Fruit fly (Drosophila melanogaster) whole organism, embryonic: Measurements from ENCODE around the gene CG17803.

Experiments
- Abd-B ChIP-seq: fragments of 200-800 bp; sonication (Bioruptor generic); optimal IDR thresholded peaks from 2 replicates; lab custom pipeline; 2018; ENCODE audit warnings: missing biosample characterization, mild to moderate bottlenecking, missing genetic modification characterization, moderate library complexity
- B-H1 ChIP-seq: fragments of 200-800 bp; sonication (Bioruptor generic); IDR thresholded peaks from 3 replicates; pipeline ENCODE4 v1.3.6; 2022; ENCODE audit warnings: missing biosample characterization, missing genetic modification characterization
- Bteb2 ChIP-seq: fragments of 200-800 bp; sonication (Bioruptor generic); optimal IDR thresholded peaks from 2 replicates; lab custom pipeline; 2016; ENCODE audit warnings: missing biosample characterization, missing genetic modification characterization
- CG10267 ChIP-seq: fragments of 200-800 bp; sonication (Bioruptor generic); optimal IDR thresholded peaks from 2 replicates; lab custom pipeline; 2018; ENCODE audit warnings: missing biosample characterization, mild to moderate bottlenecking, missing genetic modification characterization, moderate library complexity
- CG10565 ChIP-seq: fragments of 200-800 bp; sonication (Bioruptor generic); optimal IDR thresholded peaks from 3 replicates; lab custom pipeline; 2016; ENCODE audit warnings: missing biosample characterization, mild to moderate bottlenecking, missing genetic modification characterization
- CG11093 ChIP-seq: fragments of 200-800 bp; sonication (Bioruptor generic); IDR thresholded peaks from 3 replicates; pipeline ENCODE4 v1.3.6; 2022; ENCODE audit warnings: missing biosample characterization, missing genetic modification characterization
- CG11398 ChIP-seq: fragments of 200-800 bp; sonication (Bioruptor generic); optimal IDR thresholded peaks from 2 replicates; lab custom pipeline; 2016; ENCODE audit warnings: missing biosample characterization, missing genetic modification characterization
- CG11456 ChIP-seq: fragments of 200-800 bp; sonication (Bioruptor generic); IDR thresholded peaks from 3 replicates; pipeline ENCODE4 v1.3.6; 2022; ENCODE audit warnings: missing biosample characterization, missing genetic modification characterization
- CG15011 ChIP-seq: fragments of 200-800 bp; sonication (Bioruptor generic); optimal IDR thresholded peaks from 3 replicates; lab custom pipeline; 2018; ENCODE audit warnings: missing biosample characterization, mild to moderate bottlenecking, missing genetic modification characterization
- CG16813 ChIP-seq: fragments of 200-800 bp; sonication (Bioruptor generic); IDR thresholded peaks from 3 replicates; pipeline ENCODE4 v1.3.6; 2022; ENCODE audit warnings: missing biosample characterization, missing genetic modification characterization; ENCODE audit not compliant: partially characterized antibody
- CG17385 ChIP-seq: fragments of 200-800 bp; sonication (Bioruptor generic); optimal IDR thresholded peaks from 3 replicates; lab custom pipeline; 2018; ENCODE audit warnings: missing biosample characterization, mild to moderate bottlenecking, missing genetic modification characterization
- CG3065 ChIP-seq: fragments of 200-800 bp; sonication (Bioruptor generic); optimal IDR thresholded peaks from 2 replicates; lab custom pipeline; 2016; ENCODE audit warnings: missing biosample characterization, missing genetic modification characterization
- CG31388 ChIP-seq: fragments of 200-800 bp; sonication (Bioruptor generic); optimal IDR thresholded peaks from 2 replicates; lab custom pipeline; 2016; ENCODE audit warnings: missing biosample characterization, missing genetic modification characterization
- CG33213 ChIP-seq: fragments of 200-800 bp; sonication (Bioruptor generic); optimal IDR thresholded peaks from 3 replicates; lab custom pipeline; 2016; ENCODE audit warnings: missing biosample characterization, missing genetic modification characterization
- CG43689 ChIP-seq: fragments of 200-800 bp; sonication (Bioruptor generic); IDR thresholded peaks from 2 replicates; pipeline ENCODE4 v1.3.6; 2022; ENCODE audit warnings: missing biosample characterization, missing genetic modification characterization
- CG4707 ChIP-seq: fragments of 200-800 bp; sonication (Bioruptor generic); optimal IDR thresholded peaks from 2 replicates; lab custom pipeline; 2018; ENCODE audit warnings: missing biosample characterization, mild to moderate bottlenecking, missing genetic modification characterization, moderate library complexity
- CG6175 ChIP-seq: fragments of 200-800 bp; sonication (Bioruptor generic); IDR thresholded peaks from 3 replicates; pipeline ENCODE4 v1.3.6; 2022; ENCODE audit warnings: missing biosample characterization, missing genetic modification characterization
- CG6654 ChIP-seq: fragments of 200-800 bp; sonication (Bioruptor generic); optimal IDR thresholded peaks from 2 replicates; lab custom pipeline; 2017; ENCODE audit warnings: missing biosample characterization, mild to moderate bottlenecking, missing genetic modification characterization
- CG7556 ChIP-seq: fragments of 200-800 bp; sonication (Bioruptor generic); optimal IDR thresholded peaks from 2 replicates; lab custom pipeline; 2017; ENCODE audit warnings: missing biosample characterization, mild to moderate bottlenecking, missing genetic modification characterization
- D ChIP-seq, 2 experiments: fragments of 200-800 bp in 1 of 2; fragments of >200 bp in 1 of 2; sonication (Bioruptor generic) in 1 of 2; optimal IDR thresholded peaks; 2 replicates in 1 of 2; 3 replicates in 1 of 2; lab custom pipeline; 2017; ENCODE audit warnings: mild to moderate bottlenecking in 1 of 2, missing biosample characterization in 1 of 2, missing genetic modification characterization in 1 of 2, missing genetic modification reagents in 1 of 2
- Dek ChIP-seq: fragments of 200-800 bp; sonication (Bioruptor generic); optimal IDR thresholded peaks from 3 replicates; lab custom pipeline; 2019; ENCODE audit warnings: missing biosample characterization, mild to moderate bottlenecking, missing genetic modification characterization, moderate library complexity
- Doc3 ChIP-seq: fragments of 200-800 bp; sonication (Bioruptor generic); IDR thresholded peaks from 3 replicates; pipeline ENCODE4 v1.3.6; 2022; ENCODE audit warnings: missing biosample characterization, missing genetic modification characterization; ENCODE audit not compliant: partially characterized antibody
- Dp ChIP-seq: fragments of 200-800 bp; sonication (Bioruptor generic); optimal IDR thresholded peaks from 2 replicates; lab custom pipeline; 2018; ENCODE audit warnings: missing biosample characterization, mild to moderate bottlenecking, missing genetic modification characterization, moderate library complexity
- Fer1 ChIP-seq: fragments of 200-800 bp; sonication (Bioruptor generic); optimal IDR thresholded peaks from 2 replicates; lab custom pipeline; 2017; ENCODE audit warnings: missing biosample characterization, mild to moderate bottlenecking, missing genetic modification characterization
- GATAe ChIP-seq: fragments of 200-800 bp; sonication (Bioruptor generic); conservative IDR thresholded peaks from 2 replicates; pipeline ENCODE4 v1.3.6; 2022; ENCODE audit warnings: missing biosample characterization, missing genetic modification characterization
- Gsc ChIP-seq: fragments of 200-800 bp; sonication (Bioruptor generic); IDR thresholded peaks from 2 replicates; pipeline ENCODE4 v1.3.6; 2022; ENCODE audit warnings: missing biosample characterization, missing genetic modification characterization
- Meics ChIP-seq: fragments of 200-800 bp; sonication (Bioruptor generic); optimal IDR thresholded peaks from 2 replicates; lab custom pipeline; 2017; ENCODE audit warnings: missing biosample characterization, mild to moderate bottlenecking, missing genetic modification characterization
- Mes4 ChIP-seq: fragments of 200-800 bp; sonication (Bioruptor generic); optimal IDR thresholded peaks from 2 replicates; lab custom pipeline; 2016; ENCODE audit warnings: missing biosample characterization, missing genetic modification characterization
- Side ChIP-seq: fragments of 200-800 bp; sonication (Bioruptor generic); optimal IDR thresholded peaks from 2 replicates; lab custom pipeline; 2016; ENCODE audit warnings: missing biosample characterization, missing genetic modification characterization
- Sin3A ChIP-seq: fragments of >200 bp; optimal IDR thresholded peaks from 2 replicates; lab custom pipeline; 2018
- Xbp1 ChIP-seq: fragments of 200-800 bp; sonication (Bioruptor generic); optimal IDR thresholded peaks from 3 replicates; lab custom pipeline; 2016; ENCODE audit warnings: missing biosample characterization, mild to moderate bottlenecking, missing genetic modification characterization
- ac ChIP-seq: fragments of 200-800 bp; sonication (Bioruptor generic); optimal IDR thresholded peaks from 3 replicates; lab custom pipeline; 2017; ENCODE audit warnings: missing biosample characterization, mild to moderate bottlenecking, missing genetic modification characterization
- al ChIP-seq: fragments of 200-800 bp; sonication (Bioruptor generic); IDR thresholded peaks from 2 replicates; pipeline ENCODE4 v1.3.6; 2022; ENCODE audit warnings: missing biosample characterization, missing genetic modification characterization
- ara ChIP-seq: fragments of 200-800 bp; sonication (Bioruptor generic); IDR thresholded peaks from 2 replicates; pipeline ENCODE4 v1.3.6; 2022; ENCODE audit warnings: missing biosample characterization, missing genetic modification characterization
- ash1 ChIP-seq: fragments of 200-800 bp; sonication (Bioruptor generic); optimal IDR thresholded peaks from 2 replicates; lab custom pipeline; 2018; ENCODE audit warnings: missing biosample characterization, mild to moderate bottlenecking, missing genetic modification characterization
- cad ChIP-seq: fragments of >200 bp; optimal IDR thresholded peaks from 2 replicates; lab custom pipeline; 2017; ENCODE audit warnings: missing biosample characterization, missing genetic modification characterization
- chinmo ChIP-seq: fragments of 200-800 bp; sonication (Bioruptor generic); IDR thresholded peaks from 4 replicates; pipeline ENCODE4 v1.3.6; 2022; ENCODE audit warnings: missing biosample characterization, missing genetic modification characterization; ENCODE audit not compliant: partially characterized antibody
- croc ChIP-seq: fragments of 200-800 bp; sonication (Bioruptor generic); conservative IDR thresholded peaks from 3 replicates; pipeline ENCODE4 v1.3.6; 2022; ENCODE audit warnings: missing biosample characterization, missing genetic modification characterization
- emc ChIP-seq: fragments of 200-800 bp; sonication (Bioruptor generic); optimal IDR thresholded peaks from 2 replicates; lab custom pipeline; 2016; ENCODE audit warnings: missing biosample characterization, missing genetic modification characterization
- fd102C ChIP-seq: fragments of 200-800 bp; sonication (Bioruptor generic); optimal IDR thresholded peaks from 2 replicates; lab custom pipeline; 2018; ENCODE audit warnings: missing biosample characterization, mild to moderate bottlenecking, missing genetic modification characterization, moderate library complexity
- gcm ChIP-seq: fragments of 200-800 bp; sonication (Bioruptor generic); optimal IDR thresholded peaks from 2 replicates; lab custom pipeline; 2019; ENCODE audit warnings: missing biosample characterization, mild to moderate bottlenecking, missing genetic modification characterization, moderate library complexity
- gfzf ChIP-seq: fragments of 200-800 bp; sonication (Bioruptor generic); optimal IDR thresholded peaks from 2 replicates; lab custom pipeline; 2016; ENCODE audit warnings: missing biosample characterization, mild to moderate bottlenecking, missing genetic modification characterization, moderate library complexity
- gro ChIP-seq: fragments of 200-800 bp; sonication (Bioruptor generic); optimal IDR thresholded peaks from 2 replicates; lab custom pipeline; 2016; ENCODE audit warnings: missing biosample characterization, missing genetic modification characterization
- repo ChIP-seq: fragments of 200-800 bp; sonication (Bioruptor generic); optimal IDR thresholded peaks from 2 replicates; lab custom pipeline; 2016; ENCODE audit warnings: missing biosample characterization, missing genetic modification characterization
- sd ChIP-seq: fragments of 200-800 bp; sonication (Bioruptor generic); optimal IDR thresholded peaks from 3 replicates; lab custom pipeline; 2018; ENCODE audit warnings: missing biosample characterization, mild to moderate bottlenecking, missing genetic modification characterization, moderate library complexity
- seq ChIP-seq: fragments of 200-800 bp; sonication (Bioruptor generic); IDR thresholded peaks from 2 replicates; pipeline ENCODE4 v1.3.6; 2022; ENCODE audit warnings: missing biosample characterization, missing genetic modification characterization
- slou ChIP-seq: fragments of 200-800 bp; sonication (Bioruptor generic); optimal IDR thresholded peaks from 3 replicates; lab custom pipeline; 2016; ENCODE audit warnings: missing biosample characterization, missing genetic modification characterization
- sna ChIP-seq: fragments of 200-800 bp; sonication (Bioruptor generic); IDR thresholded peaks from 2 replicates; pipeline ENCODE4 v1.3.6; 2022; ENCODE audit warnings: missing biosample characterization, missing genetic modification characterization; ENCODE audit not compliant: partially characterized antibody
- sob ChIP-seq: fragments of 200-800 bp; sonication (Bioruptor generic); IDR thresholded peaks from 2 replicates; pipeline ENCODE4 v1.3.6; 2022; ENCODE audit warnings: missing biosample characterization, missing genetic modification characterization
- sug ChIP-seq: fragments of 200-800 bp; optimal IDR thresholded peaks from 2 replicates; lab custom pipeline; 2019; ENCODE audit warnings: missing biosample characterization, mild to moderate bottlenecking, missing genetic modification characterization, moderate library complexity
- unc-4 ChIP-seq: fragments of 200-800 bp; sonication (Bioruptor generic); IDR thresholded peaks from 2 replicates; pipeline ENCODE4 v1.3.6; 2022; ENCODE audit warnings: missing biosample characterization, missing genetic modification characterization; ENCODE audit not compliant: partially characterized antibody

The CG17803 gene

DNA sequence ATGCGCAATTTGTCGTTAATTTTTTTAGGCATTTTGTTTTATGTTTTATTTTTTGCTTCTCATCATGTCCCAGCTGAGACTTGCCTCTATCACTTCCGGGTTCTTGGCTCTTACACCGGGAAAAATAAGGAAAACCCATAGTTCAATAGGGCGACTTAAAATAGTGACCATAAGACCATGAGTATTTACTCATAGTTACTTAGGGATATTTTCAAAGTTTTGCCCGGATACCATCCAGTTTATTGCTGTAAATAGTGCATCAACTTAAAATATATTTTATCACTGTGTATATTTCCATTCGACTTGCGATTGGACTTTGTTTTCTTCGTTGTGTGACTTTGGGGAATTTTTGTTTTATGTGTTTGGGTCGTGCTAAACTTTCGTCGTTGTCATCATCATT, 17.5 kb upstream of the CG17803 start (continued):
- peak; percentile 44 for TF ChIP-seq gro
- TF ChIP-seq CG7556 (GFP tag; lab: Kevin White, UChicago): peak; percentile 41
- no peak for TF ChIP-seq croc (GFP tag; lab: Robert Waterston, UW)
- peak; percentile 17 for TF ChIP-seq CG17385
- TF ChIP-seq Sin3A (lab: Kevin White, UChicago): no peak
- TF ChIP-seq Dp (GFP tag; lab: Kevin White, UChicago): no peak
- no peak for TF ChIP-seq fd102C
- TF ChIP-seq CG15011 (GFP tag; lab: Kevin White, UChicago): no peak
- TF ChIP-seq CG11093 (GFP tag; lab: Robert Waterston, UW): no peak
- no peak for TF ChIP-seq Side (GFP tag; lab: Kevin White, UChicago)
- TF ChIP-seq CG3065 (GFP tag; lab: Kevin White, UChicago): no peak
- TF ChIP-seq Mes4 (GFP tag; lab: Kevin White, UChicago): no peak
- TF ChIP-seq ara: no peak
- no peak for TF ChIP-seq Doc3 (GFP tag; lab: Robert Waterston, UW)
- TF ChIP-seq sna (GFP tag; lab: Robert Waterston, UW): no peak
- TF ChIP-seq CG4707: no peak
- no peak for TF ChIP-seq Abd-B (GFP tag; lab: Kevin White, UChicago)
- no peak for TF ChIP-seq ash1 (GFP tag; lab: Kevin White, UChicago)
- TF ChIP-seq sd (tag; lab: Kevin White, UChicago): no peak
- no peak for TF ChIP-seq B-H1 (GFP tag; lab: Robert Waterston, UW)
- no peak for TF ChIP-seq al
- no peak for TF ChIP-seq Gsc
- TF ChIP-seq gcm (GFP tag; lab: Kevin White, UChicago): no peak
- no peak for TF ChIP-seq CG6654
- TF ChIP-seq D (optimal IDR thresholded peaks at IDR 0.05; lab: Kevin White, UChicago): no peak
- TF ChIP-seq D (GFP tag; optimal IDR thresholded peaks at IDR 0.05; lab: Kevin White, UChicago): no peak
- TF ChIP-seq chinmo (GFP tag; lab: Robert Waterston, UW): no peak
- TF ChIP-seq GATAe (GFP tag; lab: Robert Waterston, UW): no peak
- TF ChIP-seq CG10267 (tag; lab: Kevin White, UChicago): no peak
- TF ChIP-seq CG16813 (GFP tag; lab: Robert Waterston, UW): no peak
- no peak for TF ChIP-seq CG11398 (GFP tag; lab: Kevin White, UChicago)
- TF ChIP-seq sob (GFP tag; lab: Robert Waterston, UW): no peak
- TF ChIP-seq Fer1: peak; percentile 19
- peak; percentile 13 for TF ChIP-seq Dek (tag; lab: Kevin White, UChicago)
- no peak for TF ChIP-seq unc-4 (GFP tag; lab: Robert Waterston, UW)
- no peak for TF ChIP-seq CG11456 (GFP tag; lab: Robert Waterston, UW)
- TF ChIP-seq emc (GFP tag; lab: Kevin White, UChicago): no peak
- no peak for TF ChIP-seq repo
- peak; percentile 53 for TF ChIP-seq Meics (GFP tag; lab: Kevin White, UChicago)
- no peak for TF ChIP-seq slou (GFP tag; lab: Kevin White, UChicago)
- no peak for TF ChIP-seq gfzf (GFP tag; lab: Kevin White, UChicago)
- no peak for TF ChIP-seq sug (tag; lab: Kevin White, UChicago)
- TF ChIP-seq cad (GFP tag; lab: Kevin White, UChicago): no peak
- no peak for TF ChIP-seq CG33213 (GFP tag; lab: Kevin White, UChicago)
- no peak for TF ChIP-seq CG10565 (GFP tag; lab: Kevin White, UChicago)
- no peak for TF ChIP-seq ac (GFP tag; lab: Kevin White, UChicago)
- TF ChIP-seq CG31388 (GFP tag; lab: Kevin White, UChicago): no peak
- TF ChIP-seq CG6175 (GFP tag; lab: Robert Waterston, UW): no peak
- TF ChIP-seq seq (GFP tag; lab: Robert Waterston, UW): no peak
- TF ChIP-seq Xbp1 (GFP tag; lab: Kevin White, UChicago): peak; percentile 30
- no peak for TF ChIP-seq Bteb2 (GFP tag; lab: Kevin White, UChicago)
- TF ChIP-seq CG43689 (GFP tag; lab: Robert Waterston, UW): no peak
